Worm (Caenorhabditis elegans) whole organism, mixed stage, embryonic: Measurements from ENCODE around the gene del-10.

Experiments used
- lin-32 ChIP-seq: fragments of 200-800 bp; sonication (Bioruptor generic); optimal IDR thresholded peaks from 2 replicates; lab custom pipeline; 2018; ENCODE audit warnings: mild to moderate bottlenecking, missing genetic modification characterization, missing compliant biosample characterization
- unc-39 ChIP-seq: fragments of 150-350 bp; optimal IDR thresholded peaks from 2 replicates; lab custom pipeline; 2014; ENCODE audit warnings: missing biosample characterization, missing genetic modification characterization
- unc-62 ChIP-seq: fragments of 150-350 bp; optimal IDR thresholded peaks from 2 replicates; lab custom pipeline; 2014; ENCODE audit warnings: missing biosample characterization, missing genetic modification reagents, missing genetic modification characterization
- zip-8 ChIP-seq: fragments of 150-350 bp; optimal IDR thresholded peaks from 2 replicates; lab custom pipeline; 2014; ENCODE audit warnings: missing biosample characterization, missing genetic modification characterization

- no peak for TF ChIP-seq unc-62 (GFP tag; lab: Kevin White, UChicago)
- TF ChIP-seq zip-8 (tag; lab: Kevin White, UChicago) = no peak
- no peak for TF ChIP-seq lin-32 (GFP tag; lab: Kevin White, UChicago)
- TF ChIP-seq unc-39 (tag; lab: Kevin White, UChicago) = no peak
These were observed 33.7 kb downstream of the del-10 start for ce11 chrII:6448189-6448588.
